Fruit fly (Drosophila melanogaster): ENCODE measurements around the gene GstO1.

GstO1 gene

DNA sequence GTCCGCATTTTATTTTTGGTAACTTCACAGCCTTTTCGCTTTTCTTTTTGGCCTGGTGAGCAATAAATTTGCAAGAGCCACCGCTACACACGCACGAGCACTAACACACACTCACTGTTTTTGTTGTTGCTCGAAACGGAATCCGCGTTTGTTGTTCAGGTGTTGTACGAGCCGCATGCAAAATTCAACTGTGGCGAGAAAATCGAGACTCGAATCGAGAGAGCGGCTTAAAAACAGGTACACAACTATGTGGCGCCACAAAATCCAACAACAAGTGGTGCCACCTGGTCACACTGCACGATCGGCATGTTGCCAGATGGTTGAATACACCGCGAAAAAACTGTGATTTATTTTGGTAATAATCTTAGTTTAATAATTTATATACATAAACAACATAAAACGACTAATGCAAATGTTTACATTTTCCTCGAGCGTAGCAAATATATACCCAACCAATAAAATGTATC is 17.7 kb downstream of the GstO1 start, which contains the start of gene CG43163 (continued):
- peak; percentile 10 for TF ChIP-seq Bdp1 (GFP tag; optimal IDR thresholded peaks at IDR 0.05)
- no peak for TF ChIP-seq jumu (GFP tag; optimal IDR thresholded peaks at IDR 0.05)
- TF ChIP-seq inv (GFP tag; IDR thresholded peaks at IDR 0.05; ENCODE audit: partially characterized antibody): no peak
- no peak for TF ChIP-seq CG7271 (tag; optimal IDR thresholded peaks at IDR 0.05)
- peak; percentile 61 to 68 for TF ChIP-seq dpn (GFP tag; optimal IDR thresholded peaks at IDR 0.05)
- TF ChIP-seq ap (GFP tag; IDR thresholded peaks at IDR 0.05): 0 out of 2 replicates have a peak, but pooled peaks have one; percentile 27
- peak; percentile 52 for TF ChIP-seq Chrac-16 (GFP tag; optimal IDR thresholded peaks at IDR 0.05)
- TF ChIP-seq CG2202 (tag; optimal IDR thresholded peaks at IDR 0.05): peak; percentile 26
- TF ChIP-seq org-1 (GFP tag; optimal IDR thresholded peaks at IDR 0.05): peak; percentile 12
- no peak for TF ChIP-seq CG8281 (tag; optimal IDR thresholded peaks at IDR 0.05)
- TF ChIP-seq btn (GFP tag; optimal IDR thresholded peaks at IDR 0.05): no peak
- peak; percentile 68 for TF ChIP-seq CG13424 (tag; optimal IDR thresholded peaks at IDR 0.05)
- TF ChIP-seq ERR (GFP tag; optimal IDR thresholded peaks at IDR 0.05): no peak
- peak; percentile 77 for TF ChIP-seq phol (tag; optimal IDR thresholded peaks at IDR 0.05)
- TF ChIP-seq HLHmδ (GFP tag; optimal IDR thresholded peaks at IDR 0.05): peak; percentile 11
- peak; percentile 38; the same call in 1 of the 3 replicates for TF ChIP-seq Opbp (GFP tag; IDR thresholded peaks at IDR 0.05; ENCODE audit: partially characterized antibody)
- TF ChIP-seq lola (GFP tag; optimal IDR thresholded peaks at IDR 0.05): peak in 1 of 3 experiments; percentile 56
- no peak for TF ChIP-seq pros (GFP tag; optimal IDR thresholded peaks at IDR 0.05)
- TF ChIP-seq Dll (GFP tag; IDR thresholded peaks at IDR 0.05; ENCODE audit: partially characterized antibody): no peak; the same call in 3 of the 4 replicates
- peak; percentile 60; the same call in 1 of the 3 replicates for TF ChIP-seq tgo (GFP tag; IDR thresholded peaks at IDR 0.05)
- TF ChIP-seq CG14965 (GFP tag; optimal IDR thresholded peaks at IDR 0.05; ENCODE audit: borderline replicate concordance): no peak
- TF ChIP-seq Sry-δ (GFP tag; optimal IDR thresholded peaks at IDR 0.05): peak; percentile 17
- TF ChIP-seq danr (GFP tag; IDR thresholded peaks at IDR 0.05): peak; percentile 60
- peak; percentile 5 for TF ChIP-seq NC2α (GFP tag; optimal IDR thresholded peaks at IDR 0.05)
- peak; percentile 41 for TF ChIP-seq CG9817 (tag; optimal IDR thresholded peaks at IDR 0.05)
- peak; percentile 83 for TF ChIP-seq CG12659 (GFP tag; optimal IDR thresholded peaks at IDR 0.05)
- TF ChIP-seq CG3163 (GFP tag; optimal IDR thresholded peaks at IDR 0.05): no peak
- peak; percentile 30; the same call in 1 of the 3 replicates for TF ChIP-seq CG6791 (GFP tag; IDR thresholded peaks at IDR 0.05; ENCODE audit: partially characterized antibody)
- peak; percentile 8 for TF ChIP-seq Six4 (GFP tag; optimal IDR thresholded peaks at IDR 0.05)
- TF ChIP-seq CG15269 (tag; optimal IDR thresholded peaks at IDR 0.05): peak; percentile 67
- peak; percentile 6 for TF ChIP-seq CG9609 (GFP tag; optimal IDR thresholded peaks at IDR 0.05)
- TF ChIP-seq CG15514 (GFP tag; optimal IDR thresholded peaks at IDR 0.05): peak; percentile 65
- TF ChIP-seq Pdp1 (GFP tag; optimal IDR thresholded peaks at IDR 0.05): peak; percentile 23 to 66
- TF ChIP-seq sim (GFP tag; IDR thresholded peaks at IDR 0.05): no peak
- no peak for TF ChIP-seq CG12769 (tag; optimal IDR thresholded peaks at IDR 0.05)
- no peak for TF ChIP-seq ham (GFP tag; IDR thresholded peaks at IDR 0.05)
- TF ChIP-seq chm (GFP tag; IDR thresholded peaks at IDR 0.05): peak; percentile 83
- peak; percentile 70 for TF ChIP-seq grau (tag; optimal IDR thresholded peaks at IDR 0.05)
- TF ChIP-seq Side (GFP tag; optimal IDR thresholded peaks at IDR 0.05): peak; percentile 19
- TF ChIP-seq dysf (GFP tag; IDR thresholded peaks at IDR 0.05): peak; percentile 67; the same call in 2 of the 3 replicates
- peak; percentile 58 for TF ChIP-seq Awh (GFP tag; IDR thresholded peaks at IDR 0.05)
- TF ChIP-seq disco-r (GFP tag; optimal IDR thresholded peaks at IDR 0.05): no peak
- no peak for TF ChIP-seq tna (GFP tag; IDR thresholded peaks at IDR 0.05; ENCODE audit: partially characterized antibody)
- no peak for TF ChIP-seq D19B (GFP tag; optimal IDR thresholded peaks at IDR 0.05)
- no peak for TF ChIP-seq Optix (GFP tag; IDR thresholded peaks at IDR 0.05)
- peak; percentile 56 for TF ChIP-seq MESR4 (GFP tag; optimal IDR thresholded peaks at IDR 0.05)
- TF ChIP-seq esg (GFP tag; conservative IDR thresholded peaks at IDR 0.05): no peak
- TF ChIP-seq CG2116 (GFP tag; optimal IDR thresholded peaks at IDR 0.05): peak; percentile 54
- peak; percentile 73 for TF ChIP-seq bcd (GFP tag; optimal IDR thresholded peaks at IDR 0.05)

Data from whole organism, embryonic.